Worm (Caenorhabditis elegans) whole organism, mixed stage, embryonic: ENCODE results near the gene lec-1.

Source experiments
- M03D4.4 ChIP-seq: sonication (generic microtip); optimal IDR thresholded peaks from 2 replicates; lab custom pipeline; 2017; ENCODE audit warnings: mild to moderate bottlenecking, missing genetic modification characterization, missing compliant biosample characterization
- bed-3 ChIP-seq: fragments of 200-800 bp; sonication (Bioruptor generic); optimal IDR thresholded peaks from 3 replicates; lab custom pipeline; 2018; ENCODE audit warnings: mild to moderate bottlenecking, missing genetic modification characterization, moderate library complexity, missing compliant biosample characterization
- blmp-1 ChIP-seq: fragments of 150-350 bp; optimal IDR thresholded peaks from 2 replicates; lab custom pipeline; 2014; ENCODE audit warnings: missing biosample characterization, missing genetic modification characterization
- ceh-39 ChIP-seq: fragments of 150-350 bp; optimal IDR thresholded peaks from 2 replicates; lab custom pipeline; 2014; ENCODE audit warnings: missing biosample characterization, missing genetic modification characterization
- ceh-83 ChIP-seq: fragments of 200-800 bp; sonication (Bioruptor generic); optimal IDR thresholded peaks from 2 replicates; lab custom pipeline; 2018; ENCODE audit warnings: mild to moderate bottlenecking, missing genetic modification characterization, missing compliant biosample characterization
- ces-1 ChIP-seq: fragments of 150-350 bp; optimal IDR thresholded peaks from 2 replicates; lab custom pipeline; 2014; ENCODE audit warnings: missing biosample characterization, missing genetic modification reagents, missing genetic modification characterization
- cnd-1 ChIP-seq: fragments of 200-800 bp; sonication (Bioruptor generic); optimal IDR thresholded peaks from 2 replicates; lab custom pipeline; 2018; ENCODE audit warnings: mild to moderate bottlenecking, missing genetic modification characterization, missing compliant biosample characterization
- drap-1 ChIP-seq: fragments of 200-800 bp; sonication (Bioruptor generic); optimal IDR thresholded peaks from 3 replicates; lab custom pipeline; 2018; ENCODE audit warnings: mild to moderate bottlenecking, missing genetic modification characterization, missing compliant biosample characterization
- elt-1 ChIP-seq: sonication (generic microtip); optimal IDR thresholded peaks from 2 replicates; lab custom pipeline; 2017; ENCODE audit warnings: missing genetic modification characterization, mild to moderate bottlenecking, missing compliant biosample characterization, antibody characterized with exemption, moderate library complexity, borderline replicate concordance; ENCODE audit not compliant: insufficient read depth
- elt-3 ChIP-seq: fragments of 150-350 bp; optimal IDR thresholded peaks from 2 replicates; lab custom pipeline; 2014; ENCODE audit warnings: missing biosample characterization, missing genetic modification characterization
- flh-1 ChIP-seq: fragments of 200-800 bp; sonication (Bioruptor generic); optimal IDR thresholded peaks from 2 replicates; lab custom pipeline; 2018; ENCODE audit warnings: mild to moderate bottlenecking, missing genetic modification characterization, moderate library complexity, missing compliant biosample characterization
- hlh-1 ChIP-seq: fragments of 150-350 bp; optimal IDR thresholded peaks from 2 replicates; lab custom pipeline; 2014; ENCODE audit warnings: missing biosample characterization, missing genetic modification reagents, missing genetic modification characterization
- lin-13 ChIP-seq: fragments of 150-350 bp; optimal IDR thresholded peaks from 2 replicates; lab custom pipeline; 2014; ENCODE audit warnings: missing biosample characterization, missing genetic modification characterization
- lin-32 ChIP-seq: fragments of 200-800 bp; sonication (Bioruptor generic); optimal IDR thresholded peaks from 2 replicates; lab custom pipeline; 2018; ENCODE audit warnings: mild to moderate bottlenecking, missing genetic modification characterization, missing compliant biosample characterization
- lsy-2 ChIP-seq: fragments of 150-350 bp; optimal IDR thresholded peaks from 2 replicates; lab custom pipeline; 2014; ENCODE audit warnings: missing biosample characterization, missing genetic modification characterization
- mab-5 ChIP-seq: fragments of 150-350 bp; optimal IDR thresholded peaks from 2 replicates; lab custom pipeline; 2014; ENCODE audit warnings: missing biosample characterization, missing genetic modification characterization
- mep-1 ChIP-seq: fragments of 150-350 bp; optimal IDR thresholded peaks from 2 replicates; lab custom pipeline; 2017; ENCODE audit warnings: missing biosample characterization, missing genetic modification reagents, missing genetic modification characterization, inconsistent platforms
- mls-2 ChIP-seq: sonication (generic microtip); optimal IDR thresholded peaks from 2 replicates; lab custom pipeline; 2016; ENCODE audit warnings: mild to moderate bottlenecking, missing genetic modification characterization, moderate library complexity, missing compliant biosample characterization
- nhr-12 ChIP-seq: fragments of 150-350 bp; optimal IDR thresholded peaks from 2 replicates; lab custom pipeline; 2014; ENCODE audit warnings: missing biosample characterization, missing genetic modification characterization
- nhr-2 ChIP-seq: fragments of 150-350 bp; optimal IDR thresholded peaks from 2 replicates; lab custom pipeline; 2014; ENCODE audit warnings: missing biosample characterization, missing genetic modification characterization
- nhr-237 ChIP-seq: fragments of 150-350 bp; optimal IDR thresholded peaks from 2 replicates; lab custom pipeline; 2014; ENCODE audit warnings: missing biosample characterization, missing genetic modification characterization
- nhr-28 ChIP-seq: fragments of 150-350 bp; optimal IDR thresholded peaks from 2 replicates; lab custom pipeline; 2014; ENCODE audit warnings: missing biosample characterization, missing genetic modification characterization
- nhr-76 ChIP-seq: sonication (generic microtip); optimal IDR thresholded peaks from 2 replicates; lab custom pipeline; 2017; ENCODE audit warnings: missing biosample characterization, missing genetic modification characterization
- pha-4 ChIP-seq: fragments of 150-350 bp; optimal IDR thresholded peaks from 2 replicates; lab custom pipeline; 2018; ENCODE audit warnings: missing biosample characterization, missing genetic modification reagents, missing genetic modification characterization
- sem-2 ChIP-seq: fragments of 200-800 bp; sonication (Bioruptor generic); optimal IDR thresholded peaks from 2 replicates; lab custom pipeline; 2018; ENCODE audit warnings: mild to moderate bottlenecking, missing genetic modification characterization, missing compliant biosample characterization
- snpc-4 ChIP-seq: fragments of 150-350 bp; optimal IDR thresholded peaks from 2 replicates; lab custom pipeline; 2014; ENCODE audit warnings: missing biosample characterization, missing genetic modification characterization
- sptf-1 ChIP-seq: sonication (generic microtip); optimal IDR thresholded peaks from 2 replicates; lab custom pipeline; 2017; ENCODE audit warnings: mild to moderate bottlenecking, missing genetic modification characterization, moderate library complexity, missing compliant biosample characterization
- tbx-8 ChIP-seq: fragments of 200-800 bp; sonication (Bioruptor generic); optimal IDR thresholded peaks from 2 replicates; lab custom pipeline; 2018; ENCODE audit warnings: mild to moderate bottlenecking, missing genetic modification characterization, moderate library complexity, missing compliant biosample characterization
- unc-120 ChIP-seq: sonication (generic microtip); optimal IDR thresholded peaks from 2 replicates; lab custom pipeline; 2017; ENCODE audit warnings: missing genetic modification characterization, missing compliant biosample characterization; ENCODE audit not compliant: poor library complexity, severe bottlenecking
- unc-39 ChIP-seq: fragments of 150-350 bp; optimal IDR thresholded peaks from 2 replicates; lab custom pipeline; 2014; ENCODE audit warnings: missing biosample characterization, missing genetic modification characterization
- unc-62 ChIP-seq: fragments of 150-350 bp; optimal IDR thresholded peaks from 2 replicates; lab custom pipeline; 2014; ENCODE audit warnings: missing biosample characterization, missing genetic modification reagents, missing genetic modification characterization
- zip-8 ChIP-seq: fragments of 150-350 bp; optimal IDR thresholded peaks from 2 replicates; lab custom pipeline; 2014; ENCODE audit warnings: missing biosample characterization, missing genetic modification characterization
- ztf-11 ChIP-seq: fragments of 150-350 bp; optimal IDR thresholded peaks from 2 replicates; lab custom pipeline; 2014; ENCODE audit warnings: missing biosample characterization, missing genetic modification characterization

Gene lec-1

DNA sequence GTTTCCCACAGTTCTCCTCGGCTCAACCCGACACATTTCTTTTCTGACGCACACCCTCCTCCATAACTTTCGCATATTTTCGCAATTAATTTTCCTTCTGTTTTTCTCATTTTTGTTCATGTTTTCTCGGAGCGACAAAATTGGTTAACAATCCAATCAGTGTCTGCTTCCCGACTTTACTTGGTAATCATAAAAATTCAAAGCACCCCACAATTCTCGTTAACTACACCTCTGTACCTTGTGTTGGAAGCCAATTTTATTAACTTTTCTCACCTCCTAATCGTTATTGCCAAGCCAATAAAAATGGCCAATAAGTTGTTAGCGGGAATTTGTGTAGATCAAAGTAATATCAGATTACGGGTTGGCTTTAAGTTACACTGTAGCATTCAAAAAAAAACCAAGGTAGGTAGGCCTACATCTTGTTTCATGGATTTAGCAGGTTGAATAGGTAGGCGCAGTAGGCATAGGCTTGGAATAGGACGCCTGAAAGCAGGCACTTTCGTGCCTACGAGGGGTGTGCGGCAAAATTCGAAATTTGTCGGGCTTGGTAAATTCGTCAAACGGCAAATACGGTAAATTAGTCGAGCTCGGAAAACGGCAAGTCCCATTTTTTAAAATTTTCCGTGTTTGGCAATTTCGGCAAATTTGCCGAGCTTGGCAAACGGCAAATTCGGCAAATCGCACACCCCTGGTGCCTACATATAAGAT lies 35.3 kb downstream of the lec-1 start:
- TF ChIP-seq nhr-2 (no peak), elt-3 (tag; lab: Kevin White, UChicago) (no peak), lin-13 (tag; lab: Kevin White, UChicago) (no peak), hlh-1 (tag; lab: Kevin White, UChicago) (no peak), ces-1 (no peak), elt-1 (no peak), sem-2 (GFP tag; lab: Kevin White, UChicago) (no peak), ztf-11 (tag; lab: Kevin White, UChicago) (no peak)

ce11 chrII:13233712-13234111 lies 38.4 kb downstream of the lec-1 start:
- no peak for TF ChIP-seq cnd-1 (tag; lab: Kevin White, UChicago)

DNA sequence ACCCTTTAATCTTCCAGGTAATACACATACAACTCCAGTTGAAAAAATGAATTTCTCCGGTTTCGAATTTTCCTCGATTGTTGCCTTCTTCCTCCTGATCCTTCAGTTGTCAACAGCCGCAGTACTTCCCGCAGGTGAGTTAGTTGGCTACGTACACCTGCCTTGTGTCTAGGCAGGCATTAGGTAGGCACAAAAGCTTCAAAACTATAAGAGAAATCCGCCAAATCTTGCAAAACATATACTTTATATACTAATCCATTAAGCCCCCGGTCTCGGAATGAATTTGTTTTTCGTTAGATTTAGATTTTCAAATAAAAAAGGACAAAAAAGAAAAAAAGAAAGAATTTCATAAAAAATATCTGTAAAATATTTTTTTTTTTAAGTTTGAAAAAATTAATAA lies 39.9 kb downstream of the lec-1 start, which contains the start of gene flp-16:
Gene flp-16, plus strand, starts transcription at position 18 of the 400 bp plus-strand sequence.
- TF ChIP-seq nhr-76 (tag; lab: Kevin White, UChicago) (no peak), M03D4.4 (tag; lab: Kevin White, UChicago) (no peak), unc-39 (tag; lab: Kevin White, UChicago) (no peak), mab-5 (no peak)

- TF ChIP-seq elt-3 (tag; lab: Kevin White, UChicago): no peak
- no peak for TF ChIP-seq ztf-11 (tag; lab: Kevin White, UChicago)
- no peak for TF ChIP-seq hlh-1 (tag; lab: Kevin White, UChicago)
- no peak for TF ChIP-seq nhr-28
- no peak for TF ChIP-seq blmp-1 (tag; lab: Kevin White, UChicago)
- TF ChIP-seq pha-4 (tag; lab: Kevin White, UChicago): peak; percentile 13
- TF ChIP-seq unc-39 (tag; lab: Kevin White, UChicago): no peak
- no peak for TF ChIP-seq drap-1 (GFP tag; lab: Kevin White, UChicago)
- peak; percentile 84 for TF ChIP-seq ces-1
- no peak for TF ChIP-seq bed-3 (GFP tag; lab: Kevin White, UChicago)
- no peak for TF ChIP-seq lin-32
- TF ChIP-seq nhr-76 (tag; lab: Kevin White, UChicago): no peak
- TF ChIP-seq M03D4.4 (tag; lab: Kevin White, UChicago): no peak
- TF ChIP-seq sem-2 (GFP tag; lab: Kevin White, UChicago): no peak
- no peak for TF ChIP-seq mls-2 (tag; lab: Kevin White, UChicago)
- TF ChIP-seq sptf-1 (tag; lab: Kevin White, UChicago): no peak
- TF ChIP-seq unc-120 (tag; lab: Kevin White, UChicago): no peak
- TF ChIP-seq nhr-2: no peak
- TF ChIP-seq cnd-1 (tag; lab: Kevin White, UChicago): no peak
- no peak for TF ChIP-seq elt-1
- TF ChIP-seq nhr-237 (tag; lab: Kevin White, UChicago): peak; percentile 29
- TF ChIP-seq snpc-4: no peak
- TF ChIP-seq nhr-12 (tag; lab: Kevin White, UChicago): no peak
- no peak for TF ChIP-seq flh-1 (GFP tag; lab: Kevin White, UChicago)
- no peak for TF ChIP-seq ceh-83 (GFP tag; lab: Kevin White, UChicago)
- peak; percentile 37 for TF ChIP-seq mep-1 (tag; lab: Kevin White, UChicago)
- no peak for TF ChIP-seq zip-8
- no peak for TF ChIP-seq tbx-8 (GFP tag; lab: Kevin White, UChicago)
- no peak for TF ChIP-seq unc-62
- TF ChIP-seq lsy-2 (tag; lab: Kevin White, UChicago): peak; percentile 38
These were observed 42.6 kb downstream of the lec-1 start, which contains the start of gene romo-1 for ce11 chrII:13237829-13238404. Gene romo-1 (minus strand): TSS chrII:13237907.

DNA sequence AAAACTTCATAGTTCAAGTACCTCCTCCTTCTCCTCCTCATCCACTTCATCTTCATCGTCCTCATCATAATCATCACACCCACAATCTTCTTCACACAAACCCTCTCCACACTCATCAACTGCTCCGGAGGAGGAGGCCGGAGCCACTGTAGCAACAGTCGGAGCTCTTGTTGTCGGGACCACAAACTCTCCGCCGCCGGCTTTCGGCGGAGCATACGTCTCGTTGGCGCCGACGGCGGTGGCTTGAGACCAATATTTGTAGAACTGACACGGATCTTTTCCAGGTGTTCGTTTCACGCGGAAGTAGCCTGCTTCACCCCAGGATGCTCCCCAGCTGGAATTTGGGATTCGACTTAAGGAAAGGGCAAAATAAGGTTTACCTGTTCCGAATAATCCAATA lies 44.2 kb downstream of the lec-1 start:
- no peak for TF ChIP-seq flh-1 (GFP tag; lab: Kevin White, UChicago)
- no peak for TF ChIP-seq nhr-76 (tag; lab: Kevin White, UChicago)
- no peak for TF ChIP-seq unc-120 (tag; lab: Kevin White, UChicago)
- no peak for TF ChIP-seq blmp-1 (tag; lab: Kevin White, UChicago)
- no peak for TF ChIP-seq snpc-4
- TF ChIP-seq lin-32: no peak
- no peak for TF ChIP-seq ceh-39 (tag; lab: Kevin White, UChicago)
- no peak for TF ChIP-seq drap-1 (GFP tag; lab: Kevin White, UChicago)
- TF ChIP-seq ces-1: no peak
- no peak for TF ChIP-seq nhr-28
- no peak for TF ChIP-seq hlh-1 (tag; lab: Kevin White, UChicago)
- TF ChIP-seq ztf-11 (tag; lab: Kevin White, UChicago): no peak
